Fruit fly (Drosophila melanogaster): Measurements from ENCODE around the gene CG1544.

Gene CG1544

dm6 chr3R:31252093-31252962 lies 55.6 kb downstream of the CG1544 start, which contains the start of the genes qless and mRpL32 (continued):
- TF ChIP-seq CG17328 (GFP tag; IDR thresholded peaks at IDR 0.05) (peak; percentile 41; the same call in 1 of the 2 replicates), sima (GFP tag; optimal IDR thresholded peaks at IDR 0.05) (no peak), Spps (tag; optimal IDR thresholded peaks at IDR 0.05) (peak; percentile 26), CG12769 (tag; optimal IDR thresholded peaks at IDR 0.05) (peak; percentile 31), Stat92E (GFP tag; optimal IDR thresholded peaks at IDR 0.05) (no peak), tio (GFP tag; optimal IDR thresholded peaks at IDR 0.05) (no peak), MESR4 (GFP tag; optimal IDR thresholded peaks at IDR 0.05) (peak; percentile 15), toy (GFP tag; IDR thresholded peaks at IDR 0.05) (no peak), CG13296 (GFP tag; optimal IDR thresholded peaks at IDR 0.05) (peak; percentile 49), CG6854 (GFP tag; optimal IDR thresholded peaks at IDR 0.05) (no peak), crc (GFP tag; optimal IDR thresholded peaks at IDR 0.05) (peak; percentile 52), HLH3B (GFP tag; IDR thresholded peaks at IDR 0.05) (peak; percentile 65), CG17385 (GFP tag; optimal IDR thresholded peaks at IDR 0.05) (peak; percentile 27), Hand (GFP tag; optimal IDR thresholded peaks at IDR 0.05) (no peak), luna (GFP tag; optimal IDR thresholded peaks at IDR 0.05) (no peak), CG11695 (GFP tag; IDR thresholded peaks at IDR 0.05) (peak; percentile 78; the same call in 2 of the 3 replicates), yki (optimal IDR thresholded peaks at IDR 0.05) (no peak), da (GFP tag; optimal IDR thresholded peaks at IDR 0.05) (peak; percentile 11), CG33557 (GFP tag; optimal IDR thresholded peaks at IDR 0.05) (no peak), Atf3 (GFP tag; optimal IDR thresholded peaks at IDR 0.05) (peak; percentile 3), CG10654 (GFP tag; optimal IDR thresholded peaks at IDR 0.05) (peak; percentile 72), schlank (tag; optimal IDR thresholded peaks at IDR 0.05) (no peak), Dfd (GFP tag; optimal IDR thresholded peaks at IDR 0.05) (no peak), CG18262 (tag; optimal IDR thresholded peaks at IDR 0.05) (peak; percentile 74), CG10565 (GFP tag; optimal IDR thresholded peaks at IDR 0.05) (peak; percentile 20), gsb (GFP tag; IDR thresholded peaks at IDR 0.05) (no peak), zf30C (GFP tag; optimal IDR thresholded peaks at IDR 0.05) (no peak), Ssrp (tag; optimal IDR thresholded peaks at IDR 0.05) (no peak), kni (GFP tag; optimal IDR thresholded peaks at IDR 0.05) (peak; percentile 24), trem (tag; optimal IDR thresholded peaks at IDR 0.05) (peak; percentile 52), psq (GFP tag; optimal IDR thresholded peaks at IDR 0.05) (no peak), CG9609 (GFP tag; optimal IDR thresholded peaks at IDR 0.05) (peak; percentile 26), tap (tag; optimal IDR thresholded peaks at IDR 0.05) (no peak), stwl (tag; optimal IDR thresholded peaks at IDR 0.05) (peak; percentile 54), dmrt11E (tag; optimal IDR thresholded peaks at IDR 0.05) (no peak), sd (tag; optimal IDR thresholded peaks at IDR 0.05) (no peak), YL-1 (GFP tag; optimal IDR thresholded peaks at IDR 0.05) (peak; percentile 40), ERR (GFP tag; optimal IDR thresholded peaks at IDR 0.05) (peak; percentile 60), CG4424 (GFP tag; optimal IDR thresholded peaks at IDR 0.05) (peak; percentile 76), grn (GFP tag; optimal IDR thresholded peaks at IDR 0.05) (no peak), CG1832 (GFP tag; optimal IDR thresholded peaks at IDR 0.05) (no peak), ci (GFP tag; IDR thresholded peaks at IDR 0.05) (peak; percentile 68), sqz (GFP tag; optimal IDR thresholded peaks at IDR 0.05) (no peak), D19A (tag; optimal IDR thresholded peaks at IDR 0.05) (no peak), NK7.1 (GFP tag; optimal IDR thresholded peaks at IDR 0.05) (no peak), CG6683 (GFP tag; optimal IDR thresholded peaks at IDR 0.05) (no peak), CG3838 (GFP tag; optimal IDR thresholded peaks at IDR 0.05) (no peak), CG2889 (GFP tag; IDR thresholded peaks at IDR 0.05) (no peak), tll (GFP tag; optimal IDR thresholded peaks at IDR 0.05) (peak in 1 of 2 experiments; percentile 13)
